Worm (Caenorhabditis elegans): ENCODE measurements around the gene scvp-1.

- TF ChIP-seq lir-3 (tag; optimal IDR thresholded peaks at IDR 0.05; ENCODE audit: poor library complexity), result no peak
- TF ChIP-seq nhr-77 (tag; optimal IDR thresholded peaks at IDR 0.05), result no peak
- no peak for TF ChIP-seq dsc-1 (tag; optimal IDR thresholded peaks at IDR 0.05)
- TF ChIP-seq sptf-1 (tag; optimal IDR thresholded peaks at IDR 0.05), result no peak
- TF ChIP-seq unc-62 (GFP tag; optimal IDR thresholded peaks at IDR 0.05), result no peak
- no peak for TF ChIP-seq lsy-2 (tag; optimal IDR thresholded peaks at IDR 0.05)
- TF ChIP-seq pqm-1 (tag; optimal IDR thresholded peaks at IDR 0.05), result no peak
Observed at ce11 chrV:10931189-10931588, at the start of gene scvp-1.

Data from whole organism, L1 larva.